Worm (Caenorhabditis elegans): ENCODE data around the gene Y59E1A.4.

The Y59E1A.4 gene

DNA sequence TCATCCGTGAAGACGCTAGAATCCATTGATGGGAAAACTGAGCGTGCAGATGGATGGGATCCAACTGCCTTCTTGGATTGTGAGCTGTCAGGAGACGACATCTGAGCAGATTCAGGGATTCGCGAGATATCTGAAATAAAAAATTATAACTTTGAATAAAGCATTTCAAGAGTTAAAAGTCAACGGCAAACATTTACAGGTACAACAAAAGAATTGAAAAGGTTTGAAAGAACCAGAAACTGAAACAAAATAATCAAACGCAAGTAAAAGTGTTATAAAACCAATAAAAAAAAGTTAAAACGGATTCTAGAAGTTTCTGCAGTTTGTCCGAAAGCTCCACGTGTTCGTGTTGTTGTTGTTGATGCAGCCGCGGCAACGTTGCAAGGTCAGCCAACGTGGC lies at the start of gene Y59E1A.4:
TSS of gene Y59E1A.4 (minus strand) at position 101 of the 400 bp plus-strand sequence.
- no peak for TF ChIP-seq elt-2 (tag; optimal IDR thresholded peaks at IDR 0.05)
- no peak for TF ChIP-seq ama-1 (optimal IDR thresholded peaks at IDR 0.05)
- no peak for TF ChIP-seq nhr-12 (tag; optimal IDR thresholded peaks at IDR 0.05)
- no peak for TF ChIP-seq aly-2 (tag; optimal IDR thresholded peaks at IDR 0.05)
- no peak for TF ChIP-seq hmg-11 (tag; optimal IDR thresholded peaks at IDR 0.05)
- no peak for TF ChIP-seq nhr-11 (tag; optimal IDR thresholded peaks at IDR 0.05)
- no peak for TF ChIP-seq ceh-9 (tag; optimal IDR thresholded peaks at IDR 0.05)
- TF ChIP-seq fkh-10 (GFP tag; optimal IDR thresholded peaks at IDR 0.05) = no peak
- no peak for TF ChIP-seq fos-1 (tag; optimal IDR thresholded peaks at IDR 0.05)

DNA sequence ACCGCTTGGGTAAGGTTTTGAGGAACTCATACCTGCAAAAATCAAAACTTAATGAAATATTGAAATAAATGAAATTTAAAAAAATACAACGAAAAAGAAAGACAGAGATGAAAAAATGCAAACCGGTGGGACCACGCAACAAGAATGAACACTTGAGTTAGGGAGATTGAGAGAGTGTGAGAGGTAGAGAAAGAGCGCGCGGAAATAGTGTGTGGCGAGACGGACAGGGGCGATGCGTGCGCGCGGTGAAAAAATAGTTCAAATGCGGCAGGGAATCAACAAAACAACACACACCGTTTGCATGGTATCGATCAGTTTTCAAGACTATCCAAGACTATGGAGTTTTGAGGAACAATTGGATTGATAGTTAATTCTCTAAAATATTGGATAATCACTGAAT lies 49.8 kb upstream of the Y59E1A.4 start, which contains the start of gene meg-3:
TSS of gene meg-3 (minus strand) at position 32 of the 400 bp plus-strand sequence.
- TF ChIP-seq aly-2 (tag; optimal IDR thresholded peaks at IDR 0.05) (no peak), fos-1 (tag; optimal IDR thresholded peaks at IDR 0.05) (no peak), mdl-1 (tag; optimal IDR thresholded peaks at IDR 0.05) (no peak), hmg-11 (tag; optimal IDR thresholded peaks at IDR 0.05) (no peak), fkh-10 (GFP tag; optimal IDR thresholded peaks at IDR 0.05) (no peak), nhr-76 (tag; optimal IDR thresholded peaks at IDR 0.05) (no peak)

DNA sequence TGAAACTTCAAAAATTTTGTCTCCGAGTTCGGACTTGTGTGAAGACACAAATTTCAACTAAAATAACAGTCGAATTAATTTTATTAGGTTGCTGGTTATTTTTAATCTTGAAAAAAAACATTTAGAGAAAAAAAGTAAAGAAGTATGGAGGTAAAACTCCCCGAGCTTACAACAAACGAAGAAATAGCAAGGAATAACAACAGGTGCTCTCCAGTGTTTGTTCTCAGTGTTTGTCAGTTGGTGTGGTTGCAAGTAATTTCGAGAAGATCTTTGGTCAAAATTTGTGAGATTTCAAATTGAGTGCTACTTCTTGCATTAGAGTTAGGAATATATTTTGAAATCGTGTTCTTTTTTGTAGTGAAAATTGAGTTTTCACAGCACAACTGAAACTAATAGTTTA lies 45.0 kb upstream of the Y59E1A.4 start:
- TF ChIP-seq nhr-43 (tag; optimal IDR thresholded peaks at IDR 0.05; ENCODE audit: poor library complexity, severe bottlenecking) (no peak), aly-2 (tag; optimal IDR thresholded peaks at IDR 0.05) (no peak), pqm-1 (tag; optimal IDR thresholded peaks at IDR 0.05) (no peak), lin-15B (tag; optimal IDR thresholded peaks at IDR 0.05) (no peak)

DNA sequence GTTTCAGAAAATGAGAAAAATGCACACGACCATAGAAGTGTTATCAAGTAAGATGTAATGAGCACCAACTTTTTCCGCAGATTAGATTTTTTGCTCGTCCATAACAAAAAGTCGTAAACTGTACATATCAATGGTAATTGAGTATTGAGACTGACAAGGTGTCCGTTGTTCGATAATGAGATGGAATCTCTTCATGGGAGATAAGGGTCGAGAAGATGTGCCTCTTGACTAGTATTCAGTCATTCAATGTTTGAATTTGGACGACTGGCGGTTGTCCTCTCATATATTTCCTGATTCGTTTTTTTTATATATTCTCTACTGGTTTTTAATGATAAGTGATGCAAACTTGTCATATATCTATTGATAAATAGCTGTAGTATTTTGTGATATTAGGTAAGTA lies 41.9 kb upstream of the Y59E1A.4 start:
- no peak for TF ChIP-seq ama-1 (optimal IDR thresholded peaks at IDR 0.05)
- no peak for TF ChIP-seq elt-1 (tag; optimal IDR thresholded peaks at IDR 0.05)
- TF ChIP-seq egl-5 (tag; optimal IDR thresholded peaks at IDR 0.05) = no peak
- no peak for TF ChIP-seq fkh-2 (tag; optimal IDR thresholded peaks at IDR 0.05)
- no peak for TF ChIP-seq nhr-25 (tag; optimal IDR thresholded peaks at IDR 0.05)
- TF ChIP-seq mdl-1 (tag; optimal IDR thresholded peaks at IDR 0.05) = no peak
- TF ChIP-seq nhr-76 (tag; optimal IDR thresholded peaks at IDR 0.05) = no peak
- no peak for TF ChIP-seq eor-1 (tag; optimal IDR thresholded peaks at IDR 0.05)
- no peak for TF ChIP-seq nhr-43 (tag; optimal IDR thresholded peaks at IDR 0.05; ENCODE audit: poor library complexity, severe bottlenecking)
- no peak for TF ChIP-seq elt-3 (tag; optimal IDR thresholded peaks at IDR 0.05)
- no peak for TF ChIP-seq nhr-28 (tag; optimal IDR thresholded peaks at IDR 0.05)
- no peak for TF ChIP-seq ztf-11 (tag; optimal IDR thresholded peaks at IDR 0.05)
- TF ChIP-seq ceh-82 (tag; optimal IDR thresholded peaks at IDR 0.05) = no peak
- TF ChIP-seq jun-1 (tag; optimal IDR thresholded peaks at IDR 0.05) = no peak

DNA sequence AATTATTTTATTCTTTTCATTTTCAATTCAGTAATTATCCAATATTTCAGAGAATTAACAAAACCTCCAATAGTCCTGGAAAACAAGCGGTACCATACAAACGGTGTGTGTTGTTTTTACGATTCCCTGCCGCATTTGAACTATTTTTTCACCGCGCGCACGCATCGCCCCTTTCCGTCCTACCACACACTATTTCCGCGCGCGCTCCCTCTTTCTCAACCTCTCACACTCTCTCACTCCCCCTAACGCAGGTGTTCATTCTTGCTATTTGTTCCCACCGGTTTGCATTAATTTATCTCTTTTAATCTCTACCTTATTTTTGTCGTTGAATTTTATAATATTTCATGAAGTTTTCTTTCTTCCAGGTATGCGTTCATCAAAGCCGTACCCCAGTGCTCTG lies 37.9 kb upstream of the Y59E1A.4 start, which contains the start of gene F52D2.12:
TSS of gene F52D2.12 (plus strand) at position 307 of the 400 bp plus-strand sequence.
- TF ChIP-seq nhr-76 (tag; optimal IDR thresholded peaks at IDR 0.05) (no peak), daf-12 (tag; optimal IDR thresholded peaks at IDR 0.05) (no peak), fos-1 (tag; optimal IDR thresholded peaks at IDR 0.05) (no peak), zag-1 (tag; optimal IDR thresholded peaks at IDR 0.05) (no peak), unc-39 (tag; optimal IDR thresholded peaks at IDR 0.05) (no peak)

DNA sequence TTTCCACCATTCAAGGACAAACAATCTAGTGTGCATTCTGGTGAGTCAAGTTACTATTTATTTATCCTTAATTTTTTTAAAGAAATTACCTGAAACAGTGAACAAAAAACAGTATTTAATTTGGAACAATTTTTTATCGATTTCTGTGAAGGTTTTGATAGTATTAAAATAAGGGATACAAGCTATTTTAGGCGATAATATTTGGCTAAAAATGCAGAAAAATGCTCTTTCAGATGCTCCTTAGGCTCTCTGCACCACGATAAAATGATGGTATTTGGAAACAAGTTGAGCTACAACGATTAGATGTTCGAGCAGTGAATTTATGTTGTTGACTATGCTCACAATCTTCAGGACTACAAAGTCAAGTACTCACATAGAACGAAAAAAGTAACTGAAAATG lies 35.9 kb upstream of the Y59E1A.4 start, which contains the start of gene F52D2.6:
TSS of gene F52D2.6 (plus strand) at position 301 of the 400 bp plus-strand sequence.
- TF ChIP-seq elt-1 (tag; optimal IDR thresholded peaks at IDR 0.05) = no peak
- no peak for TF ChIP-seq unc-39 (tag; optimal IDR thresholded peaks at IDR 0.05)
- TF ChIP-seq lsy-12 (tag; optimal IDR thresholded peaks at IDR 0.05) = no peak
- no peak for TF ChIP-seq elt-3 (tag; optimal IDR thresholded peaks at IDR 0.05)
- TF ChIP-seq ztf-11 (tag; optimal IDR thresholded peaks at IDR 0.05) = no peak
- no peak for TF ChIP-seq nhr-76 (tag; optimal IDR thresholded peaks at IDR 0.05)
- no peak for TF ChIP-seq fos-1 (tag; optimal IDR thresholded peaks at IDR 0.05)
- no peak for TF ChIP-seq ceh-9 (tag; optimal IDR thresholded peaks at IDR 0.05)
- no peak for TF ChIP-seq ceh-28 (tag; optimal IDR thresholded peaks at IDR 0.05)
- TF ChIP-seq R02D3.7 (tag; optimal IDR thresholded peaks at IDR 0.05) = no peak
- no peak for TF ChIP-seq ceh-16 (tag; optimal IDR thresholded peaks at IDR 0.05)
- TF ChIP-seq ama-1 (optimal IDR thresholded peaks at IDR 0.05) = no peak
- TF ChIP-seq nhr-67 (tag; optimal IDR thresholded peaks at IDR 0.05) = no peak
- TF ChIP-seq lin-39 (tag; optimal IDR thresholded peaks at IDR 0.05) = no peak
